Worm (Caenorhabditis elegans) whole organism, L2 larva: ENCODE measurements around the gene ehbp-1.

Source experiments
- C34F6.9 ChIP-seq: fragments of 150-350 bp; optimal IDR thresholded peaks from 2 replicates; lab custom pipeline; 2014; ENCODE audit warnings: missing biosample characterization, missing genetic modification characterization
- F13H6.1 ChIP-seq: sonication (generic microtip); optimal IDR thresholded peaks from 2 replicates; lab custom pipeline; 2016; ENCODE audit warnings: missing genetic modification characterization, missing compliant biosample characterization
- R02D3.7 ChIP-seq: fragments of 150-350 bp; optimal IDR thresholded peaks from 2 replicates; lab custom pipeline; 2014; ENCODE audit warnings: missing biosample characterization, missing genetic modification characterization
- Y55F3AM.14 ChIP-seq: fragments of 200-800 bp; sonication (Bioruptor generic); optimal IDR thresholded peaks from 2 replicates; lab custom pipeline; 2018; ENCODE audit warnings: mild to moderate bottlenecking, missing genetic modification characterization, missing compliant biosample characterization
- ZK546.5 ChIP-seq: sonication (generic microtip); optimal IDR thresholded peaks from 2 replicates; lab custom pipeline; 2017; ENCODE audit warnings: missing biosample characterization, missing genetic modification characterization
- alr-1 ChIP-seq: fragments of 150-350 bp; optimal IDR thresholded peaks from 2 replicates; lab custom pipeline; 2014; ENCODE audit warnings: missing biosample characterization, missing genetic modification characterization
- aly-2 ChIP-seq: fragments of 150-350 bp; optimal IDR thresholded peaks from 2 replicates; lab custom pipeline; 2014; ENCODE audit warnings: missing biosample characterization, missing genetic modification characterization
- ama-1 ChIP-seq: fragments of 150-350 bp; optimal IDR thresholded peaks from 2 replicates; lab custom pipeline; 2018; ENCODE audit warnings: inconsistent platforms
- blmp-1 ChIP-seq: sonication (generic microtip); optimal IDR thresholded peaks from 2 replicates; lab custom pipeline; 2017; ENCODE audit warnings: missing genetic modification characterization, mild to moderate bottlenecking, missing compliant biosample characterization, antibody characterized with exemption, moderate library complexity; ENCODE audit not compliant: insufficient read depth
- ceh-16 ChIP-seq: fragments of 150-350 bp; optimal IDR thresholded peaks from 2 replicates; lab custom pipeline; 2014; ENCODE audit warnings: missing biosample characterization, missing genetic modification characterization
- ceh-82 ChIP-seq: fragments of 150-350 bp; optimal IDR thresholded peaks from 2 replicates; lab custom pipeline; 2014; ENCODE audit warnings: missing biosample characterization, missing genetic modification characterization
- crh-2 ChIP-seq: sonication (generic microtip); optimal IDR thresholded peaks from 2 replicates; lab custom pipeline; 2017; ENCODE audit warnings: missing biosample characterization, missing genetic modification characterization
- dmd-4 ChIP-seq: sonication (generic microtip); optimal IDR thresholded peaks from 2 replicates; lab custom pipeline; 2017; ENCODE audit warnings: missing biosample characterization, missing genetic modification characterization
- egl-27 ChIP-seq: sonication (generic microtip); optimal IDR thresholded peaks from 3 replicates; lab custom pipeline; 2017; ENCODE audit warnings: missing biosample characterization, missing genetic modification reagents, missing genetic modification characterization
- elt-1 ChIP-seq: fragments of 150-350 bp; optimal IDR thresholded peaks from 2 replicates; lab custom pipeline; 2014; ENCODE audit warnings: missing biosample characterization, missing genetic modification characterization
- elt-3 ChIP-seq: sonication (generic microtip); optimal IDR thresholded peaks from 2 replicates; lab custom pipeline; 2017; ENCODE audit warnings: missing biosample characterization, missing genetic modification characterization
- fos-1 ChIP-seq: fragments of 150-350 bp; optimal IDR thresholded peaks from 2 replicates; lab custom pipeline; 2014; ENCODE audit warnings: missing biosample characterization, missing genetic modification characterization
- gmeb-1 ChIP-seq: fragments of 150-350 bp; optimal IDR thresholded peaks from 2 replicates; lab custom pipeline; 2014; ENCODE audit warnings: missing biosample characterization, missing genetic modification characterization
- lin-11 ChIP-seq: fragments of 150-350 bp; sonication (generic microtip); optimal IDR thresholded peaks from 2 replicates; lab custom pipeline; 2014; ENCODE audit warnings: missing biosample characterization, missing genetic modification characterization, inconsistent platforms, mixed read lengths
- lin-13 ChIP-seq: fragments of 150-350 bp; optimal IDR thresholded peaks from 2 replicates; lab custom pipeline; 2014; ENCODE audit warnings: missing biosample characterization, missing genetic modification reagents, missing genetic modification characterization
- lin-39 ChIP-seq: fragments of 150-350 bp; optimal IDR thresholded peaks from 2 replicates; lab custom pipeline; 2014; ENCODE audit warnings: missing biosample characterization, missing genetic modification reagents, missing genetic modification characterization
- lsy-2 ChIP-seq, 2 experiments: fragments of 150-350 bp in 1 of 2; sonication (generic microtip) in 1 of 2; optimal IDR thresholded peaks; 2 replicates each; lab custom pipeline; 2014 to 2017; ENCODE audit warnings: missing biosample characterization in 2 of 2, missing genetic modification characterization in 2 of 2
- mab-5 ChIP-seq: fragments of 150-350 bp; optimal IDR thresholded peaks from 2 replicates; lab custom pipeline; 2014; ENCODE audit warnings: missing biosample characterization, missing genetic modification characterization
- mbf-1 ChIP-seq: sonication (generic microtip); optimal IDR thresholded peaks from 2 replicates; lab custom pipeline; 2017; ENCODE audit warnings: missing biosample characterization, missing genetic modification characterization
- mdl-1 ChIP-seq, 2 experiments: fragments of 150-350 bp in 1 of 2; sonication (generic microtip) in 1 of 2; optimal IDR thresholded peaks; 2 replicates each; lab custom pipeline; 2017; ENCODE audit warnings: missing biosample characterization in 2 of 2, missing genetic modification characterization in 2 of 2
- nhr-10 ChIP-seq: sonication (generic microtip); optimal IDR thresholded peaks from 2 replicates; lab custom pipeline; 2017; ENCODE audit warnings: missing biosample characterization, missing genetic modification characterization
- nhr-11 ChIP-seq: fragments of 150-350 bp; optimal IDR thresholded peaks from 2 replicates; lab custom pipeline; 2014; ENCODE audit warnings: missing biosample characterization, missing genetic modification characterization
- nhr-12 ChIP-seq: fragments of 150-350 bp; optimal IDR thresholded peaks from 2 replicates; lab custom pipeline; 2014; ENCODE audit warnings: missing biosample characterization, missing genetic modification characterization
- nhr-129 ChIP-seq: fragments of 150-350 bp; optimal IDR thresholded peaks from 2 replicates; lab custom pipeline; 2014; ENCODE audit warnings: missing biosample characterization, missing genetic modification characterization
- nhr-21 ChIP-seq: fragments of 150-350 bp; optimal IDR thresholded peaks from 2 replicates; lab custom pipeline; 2014; ENCODE audit warnings: missing biosample characterization, missing genetic modification characterization
- nhr-23 ChIP-seq: fragments of 150-350 bp; optimal IDR thresholded peaks from 2 replicates; lab custom pipeline; 2014; ENCODE audit warnings: missing biosample characterization, missing genetic modification reagents, missing genetic modification characterization
- nhr-237 ChIP-seq: fragments of 150-350 bp; optimal IDR thresholded peaks from 2 replicates; lab custom pipeline; 2014; ENCODE audit warnings: missing biosample characterization, missing genetic modification characterization
- nhr-25 ChIP-seq: fragments of 150-350 bp; sonication (generic microtip); optimal IDR thresholded peaks from 3 replicates; lab custom pipeline; 2014; ENCODE audit warnings: missing biosample characterization, missing genetic modification characterization
- nhr-6 ChIP-seq: fragments of 150-350 bp; optimal IDR thresholded peaks from 2 replicates; lab custom pipeline; 2014; ENCODE audit warnings: missing biosample characterization, missing genetic modification characterization
- nhr-77 ChIP-seq: fragments of 150-350 bp; optimal IDR thresholded peaks from 2 replicates; lab custom pipeline; 2014; ENCODE audit warnings: missing biosample characterization, missing genetic modification characterization
- peb-1 ChIP-seq: fragments of 150-350 bp; optimal IDR thresholded peaks from 2 replicates; lab custom pipeline; 2014; ENCODE audit warnings: missing biosample characterization, missing genetic modification characterization
- sem-4 ChIP-seq: fragments of 150-350 bp; optimal IDR thresholded peaks from 2 replicates; lab custom pipeline; 2014; ENCODE audit warnings: missing biosample characterization, missing genetic modification reagents, missing genetic modification characterization
- skn-1 ChIP-seq: sonication (generic microtip); optimal IDR thresholded peaks from 2 replicates; lab custom pipeline; 2017; ENCODE audit warnings: missing biosample characterization, missing genetic modification characterization
- sma-3 ChIP-seq: sonication (generic microtip); optimal IDR thresholded peaks from 2 replicates; lab custom pipeline; 2016; ENCODE audit warnings: missing genetic modification reagents, missing genetic modification characterization, missing compliant biosample characterization
- sma-9 ChIP-seq, 2 experiments: fragments of 150-350 bp in 1 of 2; sonication (generic microtip) in 1 of 2; optimal IDR thresholded peaks; 2 replicates each; lab custom pipeline; 2014 to 2016; ENCODE audit warnings: missing genetic modification characterization in 2 of 2, mild to moderate bottlenecking in 1 of 2, missing biosample characterization in 1 of 2, missing compliant biosample characterization in 1 of 2, missing genetic modification reagents in 1 of 2, moderate library complexity in 1 of 2
- snpc-4 ChIP-seq: fragments of 150-350 bp; optimal IDR thresholded peaks from 2 replicates; lab custom pipeline; 2014; ENCODE audit warnings: missing biosample characterization, missing genetic modification characterization
- unc-39 ChIP-seq: fragments of 150-350 bp; optimal IDR thresholded peaks from 2 replicates; lab custom pipeline; 2014; ENCODE audit warnings: missing biosample characterization, missing genetic modification characterization
- unc-55 ChIP-seq: fragments of 150-350 bp; sonication (generic microtip); optimal IDR thresholded peaks from 3 replicates; lab custom pipeline; 2014; ENCODE audit warnings: missing biosample characterization, missing genetic modification reagents, missing genetic modification characterization
- unc-62 ChIP-seq: fragments of 150-350 bp; optimal IDR thresholded peaks from 2 replicates; lab custom pipeline; 2014; ENCODE audit warnings: missing biosample characterization, missing genetic modification reagents, missing genetic modification characterization
- zag-1 ChIP-seq: fragments of 150-350 bp; optimal IDR thresholded peaks from 2 replicates; lab custom pipeline; 2014; ENCODE audit warnings: missing biosample characterization, missing genetic modification characterization
- ztf-1 ChIP-seq: fragments of 200-800 bp; sonication (Bioruptor generic); conservative IDR thresholded peaks from 2 replicates; pipeline ENCODE4 v1.3.6; 2022; ENCODE audit warnings: missing genetic modification characterization, missing compliant biosample characterization
- ztf-11 ChIP-seq: sonication (generic microtip); optimal IDR thresholded peaks from 2 replicates; lab custom pipeline; 2017; ENCODE audit warnings: missing biosample characterization, missing genetic modification characterization
- ztf-4 ChIP-seq: fragments of 150-350 bp; optimal IDR thresholded peaks from 2 replicates; lab custom pipeline; 2014; ENCODE audit warnings: missing biosample characterization, missing genetic modification characterization

ehbp-1 gene

ce11 chrV:9513590-9513989 lies 36.9 kb upstream of the ehbp-1 start, which contains the start of gene eif-2Bdelta:
Gene eif-2Bdelta (plus strand): TSS chrV:9513824.
- TF ChIP-seq R02D3.7 (no peak), aly-2 (tag; lab: Kevin White, UChicago) (no peak), nhr-129 (tag; lab: Kevin White, UChicago) (no peak), gmeb-1 (peak; percentile 73), ceh-82 (no peak), peb-1 (tag; lab: Kevin White, UChicago) (no peak), ztf-1 (no peak), nhr-12 (tag; lab: Kevin White, UChicago) (no peak), sem-4 (tag; lab: Kevin White, UChicago) (no peak), Y55F3AM.14 (GFP tag; lab: Kevin White, UChicago) (no peak), dmd-4 (tag; lab: Kevin White, UChicago) (no peak), zag-1 (tag; lab: Kevin White, UChicago) (no peak), elt-3 (tag; lab: Kevin White, UChicago) (no peak), mdl-1 (tag; optimal IDR thresholded peaks at IDR 0.05; lab: Kevin White, UChicago) (no peak), F13H6.1 (peak; percentile 38), unc-62 (GFP tag; lab: Kevin White, UChicago) (no peak), unc-39 (tag; lab: Kevin White, UChicago) (no peak), nhr-10 (tag; lab: Kevin White, UChicago) (no peak), nhr-11 (tag; lab: Kevin White, UChicago) (no peak), mab-5 (peak; percentile 58), fos-1 (no peak), nhr-77 (no peak), lin-39 (no peak), elt-1 (tag; lab: Kevin White, UChicago) (no peak), sma-3 (GFP tag; lab: Kevin White, UChicago) (peak; percentile 46), snpc-4 (tag; lab: Kevin White, UChicago) (peak; percentile 51), nhr-6 (no peak), ztf-4 (no peak), ama-1 (lab: Kevin White, UChicago) (no peak), lsy-2 (tag; optimal IDR thresholded peaks at IDR 0.05; lab: Kevin White, UChicago) (peak; percentile 68 to 80), ceh-16 (tag; lab: Kevin White, UChicago) (no peak), nhr-237 (tag; lab: Kevin White, UChicago) (no peak), mbf-1 (tag; lab: Kevin White, UChicago) (no peak), C34F6.9 (tag; lab: Kevin White, UChicago) (peak; percentile 82), nhr-25 (tag; lab: Kevin White, UChicago) (peak; percentile 39), ZK546.5 (tag; lab: Kevin White, UChicago) (no peak), blmp-1 (tag; lab: Kevin White, UChicago) (no peak), sma-9 (GFP tag; optimal IDR thresholded peaks at IDR 0.05; lab: Kevin White, UChicago) (peak; percentile 74), sma-9 (tag; optimal IDR thresholded peaks at IDR 0.05; lab: Kevin White, UChicago) (no peak), alr-1 (tag; lab: Kevin White, UChicago) (no peak), crh-2 (tag; lab: Kevin White, UChicago) (peak; percentile 10), egl-27 (tag; lab: Kevin White, UChicago) (no peak), ztf-11 (tag; lab: Kevin White, UChicago) (no peak), lin-11 (tag; lab: Kevin White, UChicago) (no peak), lin-13 (GFP tag; lab: Kevin White, UChicago) (no peak), skn-1 (no peak), nhr-21 (tag; lab: Kevin White, UChicago) (no peak), unc-55 (no peak), nhr-23 (tag; lab: Kevin White, UChicago) (no peak)
